Worm (Caenorhabditis elegans): ENCODE data around the gene Y71H2AM.20.

Y71H2AM.20 gene

ce11 chrIII:2811410-2811809, 25.7 kb upstream of the Y71H2AM.20 start (continued):
- TF ChIP-seq ceh-40 (GFP tag; IDR thresholded peaks at IDR 0.05) (0 out of 2 replicates have a peak, but pooled peaks have one; percentile 17), hsf-1 (GFP tag; IDR thresholded peaks at IDR 0.05) (0 out of 2 replicates have a peak, but pooled peaks have one; percentile 34), ekl-4 (GFP tag; IDR thresholded peaks at IDR 0.05) (peak; percentile 56), F23B12.7 (tag; optimal IDR thresholded peaks at IDR 0.05; ENCODE audit: insufficient read depth) (no peak), die-1 (tag; optimal IDR thresholded peaks at IDR 0.05) (peak; percentile 37), zfh-2 (GFP tag; conservative IDR thresholded peaks at IDR 0.05) (no peak), mcd-1 (GFP tag; IDR thresholded peaks at IDR 0.05) (peak; percentile 65), K12H6.12 (tag; optimal IDR thresholded peaks at IDR 0.05) (no peak), lin-40 (tag; optimal IDR thresholded peaks at IDR 0.05) (peak; percentile 19), nhr-120 (GFP tag; IDR thresholded peaks at IDR 0.05) (no peak), sea-2 (GFP tag; IDR thresholded peaks at IDR 0.05) (no peak), C06A6.2 (GFP tag; conservative IDR thresholded peaks at IDR 0.05) (no peak), madf-6 (GFP tag; IDR thresholded peaks at IDR 0.05) (peak; percentile 38), aptf-3 (GFP tag; IDR thresholded peaks at IDR 0.05) (no peak), ceh-91 (GFP tag; IDR thresholded peaks at IDR 0.05) (0 out of 2 replicates have a peak, but pooled peaks have one; percentile 31), hrde-1 (tag; optimal IDR thresholded peaks at IDR 0.05; ENCODE audit: borderline replicate concordance) (peak; percentile 94), tbx-9 (tag; optimal IDR thresholded peaks at IDR 0.05; ENCODE audit: borderline replicate concordance) (no peak)

- no peak for TF ChIP-seq nfyb-1 (GFP tag; IDR thresholded peaks at IDR 0.05)
- no peak for TF ChIP-seq Y53F4B.3 (GFP tag; IDR thresholded peaks at IDR 0.05)
- TF ChIP-seq ztf-3 (GFP tag; optimal IDR thresholded peaks at IDR 0.05), result no peak
- peak; percentile 8 for TF ChIP-seq snpc-1.3 (tag; optimal IDR thresholded peaks at IDR 0.05; ENCODE audit: insufficient read depth)
- no peak for TF ChIP-seq F37B4.10 (GFP tag; IDR thresholded peaks at IDR 0.05)
- peak; percentile 9; the same call in 1 of the 2 replicates for TF ChIP-seq F33H1.4 (GFP tag; IDR thresholded peaks at IDR 0.05)
- no peak for TF ChIP-seq die-1 (tag; optimal IDR thresholded peaks at IDR 0.05)
- TF ChIP-seq F55B11.4 (tag; optimal IDR thresholded peaks at IDR 0.05; ENCODE audit: borderline replicate concordance, insufficient read depth), result no peak
- no peak for TF ChIP-seq ztf-26 (tag; optimal IDR thresholded peaks at IDR 0.05)
- TF ChIP-seq nfya-2 (GFP tag; IDR thresholded peaks at IDR 0.05), result no peak
- TF ChIP-seq lin-54 (GFP tag; optimal IDR thresholded peaks at IDR 0.05), result peak; percentile 93
- TF ChIP-seq nhr-80 (tag; optimal IDR thresholded peaks at IDR 0.05), result no peak
- TF ChIP-seq egl-18 (GFP tag; IDR thresholded peaks at IDR 0.05), result no peak
- TF ChIP-seq pbrm-1 (GFP tag; IDR thresholded peaks at IDR 0.05), result no peak
- no peak for TF ChIP-seq F57C9.4 (tag; optimal IDR thresholded peaks at IDR 0.05)
- TF ChIP-seq tbp1 (GFP tag; optimal IDR thresholded peaks at IDR 0.05), result no peak
- TF ChIP-seq tbx-9 (tag; optimal IDR thresholded peaks at IDR 0.05; ENCODE audit: borderline replicate concordance), result no peak
- no peak for TF ChIP-seq B0019.2 (GFP tag; conservative IDR thresholded peaks at IDR 0.05)
- no peak for TF ChIP-seq hlh-12 (tag; optimal IDR thresholded peaks at IDR 0.05)
- no peak for TF ChIP-seq tlf-1 (GFP tag; optimal IDR thresholded peaks at IDR 0.05)
- TF ChIP-seq dpl-1 (GFP tag; optimal IDR thresholded peaks at IDR 0.05), result peak; percentile 59
- no peak for TF ChIP-seq attf-5 (GFP tag; optimal IDR thresholded peaks at IDR 0.05)
- TF ChIP-seq F10E7.11 (tag; optimal IDR thresholded peaks at IDR 0.05), result no peak
- no peak for TF ChIP-seq sptf-2 (GFP tag; optimal IDR thresholded peaks at IDR 0.05)
- TF ChIP-seq hmg-20 (GFP tag; IDR thresholded peaks at IDR 0.05), result no peak
- TF ChIP-seq lin-35 (GFP tag; optimal IDR thresholded peaks at IDR 0.05), result peak in 2 of 3 experiments; percentile 42 to 92
- TF ChIP-seq athp-1 (tag; optimal IDR thresholded peaks at IDR 0.05), result no peak
- peak; percentile 0 for TF ChIP-seq lin-40 (tag; optimal IDR thresholded peaks at IDR 0.05)
- no peak for TF ChIP-seq rpc-1 (optimal IDR thresholded peaks at IDR 0.05)
- no peak for TF ChIP-seq rpc-1 (tag; optimal IDR thresholded peaks at IDR 0.05)
- no peak for TF ChIP-seq rcor-1 (GFP tag; IDR thresholded peaks at IDR 0.05)
- no peak for TF ChIP-seq K11D2.4 (GFP tag; IDR thresholded peaks at IDR 0.05)
- no peak for TF ChIP-seq ceh-40 (GFP tag; IDR thresholded peaks at IDR 0.05)
- TF ChIP-seq zim-3 (tag; optimal IDR thresholded peaks at IDR 0.05), result no peak
- no peak for TF ChIP-seq xnd-1 (tag; optimal IDR thresholded peaks at IDR 0.05)
- peak; percentile 93 for TF ChIP-seq mcd-1 (GFP tag; IDR thresholded peaks at IDR 0.05)
Observed at ce11 chrIII:2805084-2805483, 19.3 kb upstream of the Y71H2AM.20 start, which contains the start of gene Y71H2AM.3. Y71H2AM.3 (plus strand) TSS chrIII:2805430.
